Worm (Caenorhabditis elegans) whole organism, midembryonic: ENCODE data around the gene nlp-55.

Experiments
- T22C8.4 ChIP-seq: fragments of 200-800 bp; sonication (Bioruptor generic); IDR thresholded peaks from 2 replicates; pipeline ENCODE4 v1.3.6; 2022; ENCODE audit warnings: missing genetic modification characterization, missing compliant biosample characterization
- cog-1 ChIP-seq: sonication (generic microtip); optimal IDR thresholded peaks from 2 replicates; lab custom pipeline; 2016; ENCODE audit warnings: missing genetic modification characterization, missing compliant biosample characterization
- flt-1 ChIP-seq: fragments of 200-800 bp; sonication (Bioruptor generic); IDR thresholded peaks from 2 replicates; pipeline ENCODE4 v1.3.6; 2022; ENCODE audit warnings: missing genetic modification characterization, missing compliant biosample characterization
- klf-2 ChIP-seq: fragments of 200-800 bp; sonication (Bioruptor generic); conservative IDR thresholded peaks from 2 replicates; pipeline ENCODE4 v1.3.6; 2022; ENCODE audit warnings: missing genetic modification reagents, missing genetic modification characterization, missing compliant biosample characterization
- med-1 ChIP-seq: sonication (generic microtip); optimal IDR thresholded peaks from 2 replicates; lab custom pipeline; 2017; ENCODE audit warnings: missing genetic modification characterization, mild to moderate bottlenecking, missing compliant biosample characterization, antibody characterized with exemption, missing genetic modification reagents; ENCODE audit not compliant: insufficient read depth
- ref-1 ChIP-seq: fragments of 200-800 bp; sonication (Bioruptor generic); conservative IDR thresholded peaks from 2 replicates; pipeline ENCODE4 v1.3.6; 2022; ENCODE audit warnings: missing genetic modification reagents, missing genetic modification characterization, missing compliant biosample characterization
- tab-1 ChIP-seq: fragments of 200-800 bp; sonication (Bioruptor generic); IDR thresholded peaks from 2 replicates; pipeline ENCODE4 v1.3.6; 2022; ENCODE audit warnings: missing genetic modification characterization, missing compliant biosample characterization
- ztf-23 ChIP-seq: fragments of 200-800 bp; sonication (Bioruptor generic); IDR thresholded peaks from 2 replicates; pipeline ENCODE4 v1.3.6; 2022; ENCODE audit warnings: missing genetic modification reagents, missing genetic modification characterization, missing compliant biosample characterization
- ztf-29 ChIP-seq: fragments of 200-800 bp; sonication (Bioruptor generic); IDR thresholded peaks from 2 replicates; pipeline ENCODE4 v1.3.6; 2022; ENCODE audit warnings: missing genetic modification reagents, missing genetic modification characterization, missing compliant biosample characterization

nlp-55 gene

ce11 chrII:8321244-8321643 lies 26.0 kb upstream of the nlp-55 start, which contains the start of gene shw-1:
shw-1 (minus strand) TSS chrII:8321471.
- TF ChIP-seq cog-1 (tag; lab: Kevin White, UChicago) (no peak), ref-1 (GFP tag; lab: Robert Waterston, UW) (no peak), klf-2 (GFP tag; lab: Robert Waterston, UW) (no peak), ztf-29 (GFP tag; lab: Robert Waterston, UW) (no peak), T22C8.4 (GFP tag; lab: Robert Waterston, UW) (no peak), ztf-23 (GFP tag; lab: Robert Waterston, UW) (no peak), flt-1 (GFP tag; lab: Robert Waterston, UW) (no peak), tab-1 (GFP tag; lab: Robert Waterston, UW) (no peak), med-1 (GFP tag; lab: Kevin White, UChicago) (no peak)

ce11 chrII:8316701-8317100 lies 21.5 kb upstream of the nlp-55 start:
- TF ChIP-seq ztf-29 (GFP tag; lab: Robert Waterston, UW) = no peak
- no peak for TF ChIP-seq cog-1 (tag; lab: Kevin White, UChicago)
- no peak for TF ChIP-seq klf-2 (GFP tag; lab: Robert Waterston, UW)
- no peak for TF ChIP-seq ztf-23 (GFP tag; lab: Robert Waterston, UW)
- no peak for TF ChIP-seq T22C8.4 (GFP tag; lab: Robert Waterston, UW)
- no peak for TF ChIP-seq med-1 (GFP tag; lab: Kevin White, UChicago)
- no peak for TF ChIP-seq tab-1 (GFP tag; lab: Robert Waterston, UW)
- TF ChIP-seq ref-1 (GFP tag; lab: Robert Waterston, UW) = no peak
- TF ChIP-seq flt-1 (GFP tag; lab: Robert Waterston, UW) = no peak

ce11 chrII:8314768-8315167 lies 19.6 kb upstream of the nlp-55 start:
- TF ChIP-seq med-1 (GFP tag; lab: Kevin White, UChicago) (no peak), klf-2 (GFP tag; lab: Robert Waterston, UW) (no peak), ref-1 (GFP tag; lab: Robert Waterston, UW) (no peak), T22C8.4 (GFP tag; lab: Robert Waterston, UW) (no peak), ztf-23 (GFP tag; lab: Robert Waterston, UW) (no peak), cog-1 (tag; lab: Kevin White, UChicago) (no peak), tab-1 (GFP tag; lab: Robert Waterston, UW) (no peak), ztf-29 (GFP tag; lab: Robert Waterston, UW) (no peak), flt-1 (GFP tag; lab: Robert Waterston, UW) (no peak)

- TF ChIP-seq klf-2 (GFP tag; lab: Robert Waterston, UW) = no peak
- no peak for TF ChIP-seq T22C8.4 (GFP tag; lab: Robert Waterston, UW)
- no peak for TF ChIP-seq cog-1 (tag; lab: Kevin White, UChicago)
- TF ChIP-seq ref-1 (GFP tag; lab: Robert Waterston, UW) = no peak
- TF ChIP-seq ztf-29 (GFP tag; lab: Robert Waterston, UW) = no peak
- TF ChIP-seq tab-1 (GFP tag; lab: Robert Waterston, UW) = no peak
- TF ChIP-seq ztf-23 (GFP tag; lab: Robert Waterston, UW) = no peak
- TF ChIP-seq flt-1 (GFP tag; lab: Robert Waterston, UW) = no peak
- no peak for TF ChIP-seq med-1 (GFP tag; lab: Kevin White, UChicago)
These were observed 16.8 kb upstream of the nlp-55 start for ce11 chrII:8312012-8312411.

ce11 chrII:8311484-8311883 lies 16.3 kb upstream of the nlp-55 start:
- TF ChIP-seq ztf-29 (GFP tag; lab: Robert Waterston, UW) = no peak
- no peak for TF ChIP-seq ztf-23 (GFP tag; lab: Robert Waterston, UW)

- TF ChIP-seq klf-2 (GFP tag; lab: Robert Waterston, UW) (no peak), T22C8.4 (GFP tag; lab: Robert Waterston, UW) (no peak), ztf-23 (GFP tag; lab: Robert Waterston, UW) (no peak), med-1 (GFP tag; lab: Kevin White, UChicago) (no peak), ref-1 (GFP tag; lab: Robert Waterston, UW) (no peak), ztf-29 (GFP tag; lab: Robert Waterston, UW) (no peak), flt-1 (GFP tag; lab: Robert Waterston, UW) (no peak), cog-1 (tag; lab: Kevin White, UChicago) (no peak), tab-1 (GFP tag; lab: Robert Waterston, UW) (no peak)
These were observed 13.1 kb upstream of the nlp-55 start for ce11 chrII:8308314-8308713.

ce11 chrII:8283158-8283717 lies 12.0 kb downstream of the nlp-55 start, which contains the start of the genes nst-1 and cct-4:
nst-1 (minus strand) TSS chrII:8283208.
cct-4 (plus strand) TSS chrII:8283667.
- no peak for TF ChIP-seq cog-1 (tag; lab: Kevin White, UChicago)
- no peak for TF ChIP-seq tab-1 (GFP tag; lab: Robert Waterston, UW)
- no peak for TF ChIP-seq T22C8.4 (GFP tag; lab: Robert Waterston, UW)
- TF ChIP-seq klf-2 (GFP tag; lab: Robert Waterston, UW) = no peak
- no peak for TF ChIP-seq ztf-23 (GFP tag; lab: Robert Waterston, UW)
- TF ChIP-seq ztf-29 (GFP tag; lab: Robert Waterston, UW) = no peak
- no peak for TF ChIP-seq flt-1 (GFP tag; lab: Robert Waterston, UW)
- TF ChIP-seq med-1 (GFP tag; lab: Kevin White, UChicago) = no peak
- TF ChIP-seq ref-1 (GFP tag; lab: Robert Waterston, UW) = no peak

ce11 chrII:8278415-8278814 lies 16.8 kb downstream of the nlp-55 start, which contains the start of the genes mrpl-10 and clec-142:
mrpl-10 (minus strand) TSS chrII:8278515.
clec-142 (plus strand) TSS chrII:8278678.
- TF ChIP-seq ztf-29 (GFP tag; lab: Robert Waterston, UW) (no peak), cog-1 (tag; lab: Kevin White, UChicago) (no peak), ztf-23 (GFP tag; lab: Robert Waterston, UW) (no peak), T22C8.4 (GFP tag; lab: Robert Waterston, UW) (no peak), tab-1 (GFP tag; lab: Robert Waterston, UW) (no peak), flt-1 (GFP tag; lab: Robert Waterston, UW) (no peak), ref-1 (GFP tag; lab: Robert Waterston, UW) (no peak), klf-2 (GFP tag; lab: Robert Waterston, UW) (no peak), med-1 (GFP tag; lab: Kevin White, UChicago) (no peak)
